Fruit fly (Drosophila melanogaster): ENCODE results near the gene yip2.

Gene yip2

DNA sequence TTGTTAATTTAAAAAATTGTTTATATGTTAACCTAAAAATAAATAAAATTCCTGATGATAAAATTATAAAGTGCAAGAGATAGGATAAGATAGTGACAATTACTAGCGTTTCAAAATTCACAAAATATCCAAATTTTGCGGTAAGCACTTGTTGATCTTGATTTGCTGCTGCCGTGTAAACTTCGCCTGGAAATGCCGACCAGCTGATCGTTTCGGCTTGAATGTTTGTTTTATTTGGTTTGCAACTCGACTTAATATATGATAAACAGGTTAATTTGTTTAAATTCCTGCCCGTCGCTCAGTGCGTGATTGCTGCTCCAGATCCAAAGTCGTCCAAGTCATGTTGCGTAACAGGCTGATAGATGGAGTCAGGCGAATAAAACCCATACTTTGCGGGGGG lies 6.3 kb downstream of the yip2 start, which contains the start of gene CG4592 (continued):
- TF ChIP-seq Dek (tag; optimal IDR thresholded peaks at IDR 0.05) (no peak), CG12744 (GFP tag; optimal IDR thresholded peaks at IDR 0.05) (peak; percentile 22), HLH3B (GFP tag; IDR thresholded peaks at IDR 0.05) (peak; percentile 62; the same call in 1 of the 2 replicates), ro (GFP tag; IDR thresholded peaks at IDR 0.05) (no peak), MESR4 (GFP tag; optimal IDR thresholded peaks at IDR 0.05) (peak; percentile 21), CG18599 (GFP tag; optimal IDR thresholded peaks at IDR 0.05) (peak; percentile 58), fru (optimal IDR thresholded peaks at IDR 0.05) (no peak), CG2678 (tag; optimal IDR thresholded peaks at IDR 0.05) (no peak), gsb-n (tag; optimal IDR thresholded peaks at IDR 0.05) (no peak), CG9727 (GFP tag; optimal IDR thresholded peaks at IDR 0.05) (peak; percentile 64), E2f2 (GFP tag; IDR thresholded peaks at IDR 0.05) (peak; percentile 60), bowl (GFP tag; IDR thresholded peaks at IDR 0.05) (no peak), Optix (GFP tag; IDR thresholded peaks at IDR 0.05) (0 out of 3 replicates have a peak, but pooled peaks have one; percentile 34), CG14667 (GFP tag; IDR thresholded peaks at IDR 0.05) (no peak), amos (GFP tag; IDR thresholded peaks at IDR 0.05; ENCODE audit: partially characterized antibody) (no peak), CG13424 (tag; optimal IDR thresholded peaks at IDR 0.05) (no peak), Six4 (GFP tag; optimal IDR thresholded peaks at IDR 0.05) (no peak), zfh2 (GFP tag; optimal IDR thresholded peaks at IDR 0.05) (peak; percentile 30), Neu2 (GFP tag; optimal IDR thresholded peaks at IDR 0.05; ENCODE audit: borderline replicate concordance) (no peak), NfI (GFP tag; optimal IDR thresholded peaks at IDR 0.05) (peak; percentile 65), CG10209 (GFP tag; optimal IDR thresholded peaks at IDR 0.05) (peak; percentile 58), usp (GFP tag; optimal IDR thresholded peaks at IDR 0.05) (no peak), Doc2 (GFP tag; IDR thresholded peaks at IDR 0.05) (no peak), Mad (GFP tag; optimal IDR thresholded peaks at IDR 0.05) (peak; percentile 55), HmgZ (tag; optimal IDR thresholded peaks at IDR 0.05) (peak; percentile 63), CG10462 (GFP tag; optimal IDR thresholded peaks at IDR 0.05) (no peak), pan (optimal IDR thresholded peaks at IDR 0.05) (no peak), pan (GFP tag; optimal IDR thresholded peaks at IDR 0.05 in 1 of 2, IDR thresholded peaks at IDR 0.05 in 1 of 2) (peak in 1 of 2 experiments; percentile 73), CG43689 (GFP tag; IDR thresholded peaks at IDR 0.05) (no peak), CG9817 (tag; optimal IDR thresholded peaks at IDR 0.05) (peak; percentile 40), CG6765 (GFP tag; optimal IDR thresholded peaks at IDR 0.05) (no peak), CG3163 (GFP tag; optimal IDR thresholded peaks at IDR 0.05) (no peak), pzg (GFP tag; optimal IDR thresholded peaks at IDR 0.05) (peak; percentile 35), CrebB (tag; optimal IDR thresholded peaks at IDR 0.05) (peak; percentile 47), ase (GFP tag; IDR thresholded peaks at IDR 0.05) (no peak), CG18619 (GFP tag; optimal IDR thresholded peaks at IDR 0.05) (peak; percentile 10), HLHmδ (GFP tag; optimal IDR thresholded peaks at IDR 0.05) (no peak), CG3726 (GFP tag; IDR thresholded peaks at IDR 0.05) (no peak), kah (GFP tag; optimal IDR thresholded peaks at IDR 0.05) (peak; percentile 46), CG15011 (GFP tag; optimal IDR thresholded peaks at IDR 0.05) (peak; percentile 3), CG6175 (GFP tag; IDR thresholded peaks at IDR 0.05) (no peak), slp2 (GFP tag; optimal IDR thresholded peaks at IDR 0.05) (no peak), lab (GFP tag; optimal IDR thresholded peaks at IDR 0.05) (peak; percentile 78), CG17385 (GFP tag; optimal IDR thresholded peaks at IDR 0.05) (peak; percentile 57), CG6654 (GFP tag; optimal IDR thresholded peaks at IDR 0.05) (peak; percentile 22), Bteb2 (GFP tag; optimal IDR thresholded peaks at IDR 0.05) (peak; percentile 28), tna (GFP tag; IDR thresholded peaks at IDR 0.05; ENCODE audit: partially characterized antibody) (no peak), CG4424 (GFP tag; optimal IDR thresholded peaks at IDR 0.05) (peak; percentile 62), GATAe (GFP tag; conservative IDR thresholded peaks at IDR 0.05) (no peak), CG14014 (GFP tag; IDR thresholded peaks at IDR 0.05) (peak; percentile 67; the same call in 1 of the 2 replicates), CG4617 (GFP tag; optimal IDR thresholded peaks at IDR 0.05; ENCODE audit: borderline replicate concordance) (no peak), CG2116 (GFP tag; optimal IDR thresholded peaks at IDR 0.05) (peak; percentile 38)

Measured in whole organism, embryonic.